Worm (Caenorhabditis elegans) whole organism, L3 larva: ENCODE measurements around the gene pad-2.

Experiments used
- aly-2 ChIP-seq: fragments of 150-350 bp; optimal IDR thresholded peaks from 2 replicates; lab custom pipeline; 2014; ENCODE audit warnings: missing biosample characterization, missing genetic modification characterization
- fkh-10 ChIP-seq: sonication (generic microtip); optimal IDR thresholded peaks from 2 replicates; lab custom pipeline; 2017; ENCODE audit warnings: missing biosample characterization, missing genetic modification reagents, missing genetic modification characterization
- jun-1 ChIP-seq: fragments of 150-350 bp; optimal IDR thresholded peaks from 2 replicates; lab custom pipeline; 2014; ENCODE audit warnings: missing biosample characterization, missing genetic modification reagents, missing genetic modification characterization
- mdl-1 ChIP-seq: fragments of 150-350 bp; optimal IDR thresholded peaks from 2 replicates; lab custom pipeline; 2014; ENCODE audit warnings: missing biosample characterization, missing genetic modification characterization
- nhr-237 ChIP-seq: fragments of 150-350 bp; optimal IDR thresholded peaks from 2 replicates; lab custom pipeline; 2014; ENCODE audit warnings: missing biosample characterization, missing genetic modification characterization
- pha-4 ChIP-seq: fragments of 150-350 bp; optimal IDR thresholded peaks from 2 replicates; lab custom pipeline; 2014; ENCODE audit warnings: missing biosample characterization, missing genetic modification reagents, missing genetic modification characterization
- pqm-1 ChIP-seq: fragments of 150-350 bp; optimal IDR thresholded peaks from 2 replicates; lab custom pipeline; 2017; ENCODE audit warnings: missing biosample characterization, missing genetic modification characterization, inconsistent platforms
- sea-2 ChIP-seq: fragments of 150-350 bp; sonication (generic microtip); optimal IDR thresholded peaks from 4 replicates; lab custom pipeline; 2014; ENCODE audit warnings: missing biosample characterization, missing genetic modification reagents, missing genetic modification characterization

DNA sequence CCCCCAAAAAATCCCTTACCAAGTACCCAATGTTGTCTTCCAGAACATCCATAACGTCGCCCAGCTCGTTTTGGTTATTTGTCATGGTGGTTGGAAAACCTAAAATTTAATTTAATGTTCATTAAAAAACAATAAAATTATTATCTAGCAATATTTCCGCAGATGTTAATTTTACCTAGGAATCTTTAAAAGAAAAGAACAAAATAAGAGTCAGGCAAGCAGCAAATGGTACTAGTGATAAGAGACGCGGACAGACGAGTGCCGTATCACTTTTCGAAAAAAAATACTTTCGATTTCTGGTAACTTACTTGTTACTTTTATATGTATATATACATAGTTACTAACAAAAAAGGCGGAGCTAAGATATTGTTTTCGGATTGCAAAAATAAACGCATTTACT lies 32.1 kb downstream of the pad-2 start, which contains the start of gene T07A5.7:
- TF ChIP-seq pha-4 (tag; lab: Kevin White, UChicago), result no peak
- no peak for TF ChIP-seq jun-1
- TF ChIP-seq nhr-237, result no peak
- TF ChIP-seq pqm-1 (tag; lab: Kevin White, UChicago), result no peak
- TF ChIP-seq aly-2 (tag; lab: Kevin White, UChicago), result no peak
- TF ChIP-seq fkh-10, result no peak
- no peak for TF ChIP-seq sea-2
- TF ChIP-seq mdl-1, result no peak
